Worm (Caenorhabditis elegans) whole organism, midembryonic: ENCODE data around the gene gcy-18.

Source experiments
- T22C8.4 ChIP-seq: fragments of 200-800 bp; sonication (Bioruptor generic); IDR thresholded peaks from 2 replicates; pipeline ENCODE4 v1.3.6; 2022; ENCODE audit warnings: missing genetic modification characterization, missing compliant biosample characterization
- cog-1 ChIP-seq: sonication (generic microtip); optimal IDR thresholded peaks from 2 replicates; lab custom pipeline; 2016; ENCODE audit warnings: missing genetic modification characterization, missing compliant biosample characterization
- flt-1 ChIP-seq: fragments of 200-800 bp; sonication (Bioruptor generic); IDR thresholded peaks from 2 replicates; pipeline ENCODE4 v1.3.6; 2022; ENCODE audit warnings: missing genetic modification characterization, missing compliant biosample characterization
- klf-2 ChIP-seq: fragments of 200-800 bp; sonication (Bioruptor generic); conservative IDR thresholded peaks from 2 replicates; pipeline ENCODE4 v1.3.6; 2022; ENCODE audit warnings: missing genetic modification reagents, missing genetic modification characterization, missing compliant biosample characterization
- med-1 ChIP-seq: sonication (generic microtip); optimal IDR thresholded peaks from 2 replicates; lab custom pipeline; 2017; ENCODE audit warnings: missing genetic modification characterization, mild to moderate bottlenecking, missing compliant biosample characterization, antibody characterized with exemption, missing genetic modification reagents; ENCODE audit not compliant: insufficient read depth
- ref-1 ChIP-seq: fragments of 200-800 bp; sonication (Bioruptor generic); conservative IDR thresholded peaks from 2 replicates; pipeline ENCODE4 v1.3.6; 2022; ENCODE audit warnings: missing genetic modification reagents, missing genetic modification characterization, missing compliant biosample characterization
- tab-1 ChIP-seq: fragments of 200-800 bp; sonication (Bioruptor generic); IDR thresholded peaks from 2 replicates; pipeline ENCODE4 v1.3.6; 2022; ENCODE audit warnings: missing genetic modification characterization, missing compliant biosample characterization
- ztf-23 ChIP-seq: fragments of 200-800 bp; sonication (Bioruptor generic); IDR thresholded peaks from 2 replicates; pipeline ENCODE4 v1.3.6; 2022; ENCODE audit warnings: missing genetic modification reagents, missing genetic modification characterization, missing compliant biosample characterization
- ztf-29 ChIP-seq: fragments of 200-800 bp; sonication (Bioruptor generic); IDR thresholded peaks from 2 replicates; pipeline ENCODE4 v1.3.6; 2022; ENCODE audit warnings: missing genetic modification reagents, missing genetic modification characterization, missing compliant biosample characterization

Gene gcy-18

ce11 chrIV:12883190-12883589, 23.3 kb downstream of the gcy-18 start, which contains the start of gene ZK896.4:
Gene ZK896.4 (minus strand): TSS chrIV:12883290.
- TF ChIP-seq flt-1 (GFP tag; lab: Robert Waterston, UW) (no peak), ztf-23 (no peak), ztf-29 (GFP tag; lab: Robert Waterston, UW) (no peak), med-1 (no peak), T22C8.4 (no peak), klf-2 (no peak)

- no peak for TF ChIP-seq ztf-29 (GFP tag; lab: Robert Waterston, UW)
- no peak for TF ChIP-seq klf-2
- no peak for TF ChIP-seq flt-1 (GFP tag; lab: Robert Waterston, UW)
- TF ChIP-seq med-1, result no peak
- TF ChIP-seq cog-1, result no peak
These were observed 26.1 kb downstream of the gcy-18 start for ce11 chrIV:12886012-12886411.

- no peak for TF ChIP-seq ztf-29 (GFP tag; lab: Robert Waterston, UW)
- no peak for TF ChIP-seq cog-1
- no peak for TF ChIP-seq flt-1 (GFP tag; lab: Robert Waterston, UW)
- no peak for TF ChIP-seq T22C8.4
- TF ChIP-seq med-1, result no peak
- TF ChIP-seq tab-1 (GFP tag; lab: Robert Waterston, UW), result no peak
- no peak for TF ChIP-seq klf-2
- no peak for TF ChIP-seq ztf-23
- TF ChIP-seq ref-1, result no peak
These were observed 30.5 kb downstream of the gcy-18 start, which contains the start of gene K08D8.6 for ce11 chrIV:12890445-12890844. Gene K08D8.6 (minus strand): TSS chrIV:12890508.

ce11 chrIV:12891080-12891479, 31.2 kb downstream of the gcy-18 start:
- TF ChIP-seq cog-1 (no peak), med-1 (no peak), flt-1 (GFP tag; lab: Robert Waterston, UW) (no peak), tab-1 (GFP tag; lab: Robert Waterston, UW) (no peak), klf-2 (no peak)

ce11 chrIV:12892194-12892593, 32.3 kb downstream of the gcy-18 start, which contains the start of gene K08D8.1:
Gene K08D8.1 (plus strand): TSS chrIV:12892494.
- TF ChIP-seq ztf-23, result no peak
- TF ChIP-seq flt-1 (GFP tag; lab: Robert Waterston, UW), result no peak
- TF ChIP-seq klf-2, result no peak
- TF ChIP-seq tab-1 (GFP tag; lab: Robert Waterston, UW), result no peak
- TF ChIP-seq cog-1, result no peak
- TF ChIP-seq ref-1, result no peak
- no peak for TF ChIP-seq med-1

ce11 chrIV:12893166-12893565, 33.3 kb downstream of the gcy-18 start, which contains the start of gene K08D8.12:
Gene K08D8.12 (plus strand): TSS chrIV:12893466.
- no peak for TF ChIP-seq ztf-23
- TF ChIP-seq ztf-29 (GFP tag; lab: Robert Waterston, UW), result no peak
- no peak for TF ChIP-seq flt-1 (GFP tag; lab: Robert Waterston, UW)
- TF ChIP-seq T22C8.4, result no peak
- no peak for TF ChIP-seq tab-1 (GFP tag; lab: Robert Waterston, UW)
- TF ChIP-seq ref-1, result no peak
- no peak for TF ChIP-seq med-1
- no peak for TF ChIP-seq klf-2
- TF ChIP-seq cog-1, result no peak

ce11 chrIV:12894996-12895395, 35.1 kb downstream of the gcy-18 start, which contains the start of gene K08D8.11:
Gene K08D8.11 (plus strand): TSS chrIV:12895296.
- no peak for TF ChIP-seq med-1
- no peak for TF ChIP-seq ztf-23
- TF ChIP-seq T22C8.4, result no peak
- no peak for TF ChIP-seq klf-2
- TF ChIP-seq ztf-29 (GFP tag; lab: Robert Waterston, UW), result no peak
- TF ChIP-seq flt-1 (GFP tag; lab: Robert Waterston, UW), result no peak

ce11 chrIV:12896371-12896882, 36.5 kb downstream of the gcy-18 start, which contains the start of gene K08D8.7:
Gene K08D8.7 (plus strand): TSS chrIV:12896832.
- TF ChIP-seq tab-1 (GFP tag; lab: Robert Waterston, UW) (no peak), ztf-29 (GFP tag; lab: Robert Waterston, UW) (no peak), cog-1 (no peak), ref-1 (no peak), flt-1 (GFP tag; lab: Robert Waterston, UW) (no peak), T22C8.4 (no peak), med-1 (no peak), klf-2 (no peak), ztf-23 (no peak)

- TF ChIP-seq ztf-29 (GFP tag; lab: Robert Waterston, UW) (no peak), T22C8.4 (no peak), flt-1 (GFP tag; lab: Robert Waterston, UW) (no peak), ref-1 (no peak), cog-1 (no peak), klf-2 (no peak), tab-1 (GFP tag; lab: Robert Waterston, UW) (no peak), med-1 (no peak), ztf-23 (no peak)
These were observed 37.2 kb downstream of the gcy-18 start for ce11 chrIV:12897146-12897545.

- no peak for TF ChIP-seq cog-1
- no peak for TF ChIP-seq ztf-23
- no peak for TF ChIP-seq ztf-29 (GFP tag; lab: Robert Waterston, UW)
- TF ChIP-seq ref-1, result no peak
- TF ChIP-seq klf-2, result no peak
- TF ChIP-seq med-1, result no peak
These were observed 38.9 kb downstream of the gcy-18 start for ce11 chrIV:12898823-12899222.

- TF ChIP-seq T22C8.4 (no peak), cog-1 (no peak), tab-1 (GFP tag; lab: Robert Waterston, UW) (no peak), med-1 (no peak), klf-2 (no peak), flt-1 (GFP tag; lab: Robert Waterston, UW) (no peak), ztf-29 (GFP tag; lab: Robert Waterston, UW) (no peak), ref-1 (no peak), ztf-23 (no peak)
These were observed 39.5 kb downstream of the gcy-18 start, which contains the start of gene K08D8.9 for ce11 chrIV:12899392-12899791. Gene K08D8.9 (plus strand): TSS chrIV:12899692.

ce11 chrIV:12900267-12900666, 40.4 kb downstream of the gcy-18 start, which contains the start of gene K08D8.10:
Gene K08D8.10 (plus strand): TSS chrIV:12900567.
- TF ChIP-seq flt-1 (GFP tag; lab: Robert Waterston, UW) (no peak), ztf-23 (no peak), cog-1 (no peak), ref-1 (no peak), ztf-29 (GFP tag; lab: Robert Waterston, UW) (no peak), T22C8.4 (no peak), tab-1 (GFP tag; lab: Robert Waterston, UW) (no peak), klf-2 (no peak), med-1 (no peak)
